Fruit fly (Drosophila melanogaster) whole organism, adult: ENCODE data around the gene CG14326.

Source experiments
- CG11617 ChIP-seq: fragments of 200-800 bp; sonication (Bioruptor generic); optimal IDR thresholded peaks from 2 replicates; lab custom pipeline; 2017; ENCODE audit warnings: mild to moderate bottlenecking, missing biosample characterization, missing genetic modification reagents, missing genetic modification characterization
- CG12768 ChIP-seq: fragments of 200-800 bp; sonication (Bioruptor generic); optimal IDR thresholded peaks from 2 replicates; lab custom pipeline; 2017; ENCODE audit warnings: missing biosample characterization, missing genetic modification characterization, mild to moderate bottlenecking, moderate library complexity, missing genetic modification reagents
- CG1620 ChIP-seq: fragments of 200-800 bp; sonication (Bioruptor generic); optimal IDR thresholded peaks from 2 replicates; lab custom pipeline; 2016; ENCODE audit warnings: missing biosample characterization, missing genetic modification characterization
- CG33017 ChIP-seq: fragments of 200-800 bp; sonication (Bioruptor generic); optimal IDR thresholded peaks from 2 replicates; lab custom pipeline; 2018; ENCODE audit warnings: missing biosample characterization, mild to moderate bottlenecking, missing genetic modification characterization, moderate library complexity
- CG5204 ChIP-seq: fragments of 200-800 bp; sonication (Bioruptor generic); optimal IDR thresholded peaks from 2 replicates; lab custom pipeline; 2016; ENCODE audit warnings: missing biosample characterization, missing genetic modification characterization
- CG7045 ChIP-seq: fragments of 200-800 bp; sonication (Bioruptor generic); optimal IDR thresholded peaks from 2 replicates; lab custom pipeline; 2017; ENCODE audit warnings: missing biosample characterization, mild to moderate bottlenecking, missing genetic modification characterization
- CG7101 ChIP-seq: fragments of 200-800 bp; sonication (Bioruptor generic); optimal IDR thresholded peaks from 2 replicates; lab custom pipeline; 2018; ENCODE audit warnings: missing biosample characterization, mild to moderate bottlenecking, missing genetic modification characterization, moderate library complexity
- Crg-1 ChIP-seq: fragments of 200-800 bp; sonication (Bioruptor generic); optimal IDR thresholded peaks from 2 replicates; lab custom pipeline; 2016; ENCODE audit warnings: missing biosample characterization, missing genetic modification characterization
- Hr96 ChIP-seq: fragments of 200-800 bp; sonication (Bioruptor generic); optimal IDR thresholded peaks from 2 replicates; lab custom pipeline; 2016; ENCODE audit warnings: missing biosample characterization, missing genetic modification characterization
- Mnt ChIP-seq: fragments of 200-800 bp; sonication (Bioruptor generic); optimal IDR thresholded peaks from 2 replicates; lab custom pipeline; 2016; ENCODE audit warnings: missing biosample characterization, mild to moderate bottlenecking, missing genetic modification characterization
- cic ChIP-seq: fragments of 200-800 bp; sonication (Bioruptor generic); optimal IDR thresholded peaks from 2 replicates; lab custom pipeline; 2017; ENCODE audit warnings: missing biosample characterization, mild to moderate bottlenecking, missing genetic modification characterization, moderate library complexity
- cnc ChIP-seq, 2 experiments: fragments of >200 bp; optimal IDR thresholded peaks; 2 replicates each; lab custom pipeline; 2017
- kay ChIP-seq: fragments of 200-800 bp; sonication (Bioruptor generic); peaks from one replicate; lab custom pipeline; 2016; ENCODE audit warnings: missing biosample characterization, missing genetic modification characterization, borderline replicate concordance
- tj ChIP-seq: fragments of 200-800 bp; sonication (Bioruptor generic); optimal IDR thresholded peaks from 3 replicates; lab custom pipeline; 2017; ENCODE audit warnings: missing biosample characterization, mild to moderate bottlenecking, missing genetic modification characterization, moderate library complexity

DNA sequence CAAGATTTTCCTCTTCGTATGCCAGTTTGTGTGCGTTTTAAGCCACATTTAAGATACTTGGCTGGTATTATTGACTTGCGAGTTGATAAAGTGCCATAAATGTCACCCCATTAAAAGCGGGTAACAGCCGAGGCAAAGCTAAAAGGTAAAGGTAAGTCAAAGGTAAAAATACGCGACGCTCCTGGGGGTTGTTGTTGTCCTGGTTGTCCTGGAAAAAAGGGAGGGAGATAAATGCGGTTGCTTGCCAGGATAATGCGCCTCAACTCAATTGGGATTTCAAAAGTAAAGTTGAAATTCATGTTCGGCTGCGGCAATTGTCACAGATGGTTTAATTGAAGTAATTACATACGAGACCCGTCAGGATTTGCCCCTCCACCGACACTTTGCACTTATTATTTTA, 25.4 kb upstream of the CG14326 start:
- TF ChIP-seq cic (GFP tag; lab: Kevin White, UChicago) (no peak), CG11617 (no peak), CG33017 (no peak), CG7045 (GFP tag; lab: Kevin White, UChicago) (no peak), tj (GFP tag; lab: Kevin White, UChicago) (no peak), Crg-1 (no peak), CG7101 (tag; lab: Kevin White, UChicago) (no peak), Mnt (GFP tag; lab: Kevin White, UChicago) (no peak), kay (no peak), cnc (optimal IDR thresholded peaks at IDR 0.05; lab: Kevin White, UChicago) (no peak), CG1620 (GFP tag; lab: Kevin White, UChicago) (no peak), CG5204 (no peak), CG12768 (GFP tag; lab: Kevin White, UChicago) (no peak), Hr96 (no peak)
